Fruit fly (Drosophila melanogaster): ENCODE measurements around the gene CG9727.

The CG9727 gene

dm6 chr3R:6457055-6457391 lies 547 bp upstream of the CG9727 start, which contains the start of gene Zif (continued):
- TF ChIP-seq CG2202 (tag; optimal IDR thresholded peaks at IDR 0.05) (no peak), CG8359 (GFP tag; optimal IDR thresholded peaks at IDR 0.05; ENCODE audit: borderline replicate concordance) (no peak), al (GFP tag; IDR thresholded peaks at IDR 0.05) (peak; percentile 35; the same call in 1 of the 2 replicates), CG6254 (GFP tag; optimal IDR thresholded peaks at IDR 0.05) (no peak), cato (GFP tag; optimal IDR thresholded peaks at IDR 0.05; ENCODE audit: borderline replicate concordance) (no peak), CG2712 (tag; optimal IDR thresholded peaks at IDR 0.05) (peak; percentile 27), knrl (GFP tag; IDR thresholded peaks at IDR 0.05; ENCODE audit: partially characterized antibody) (no peak), CG9817 (tag; optimal IDR thresholded peaks at IDR 0.05) (peak; percentile 58), Sry-δ (GFP tag; optimal IDR thresholded peaks at IDR 0.05) (peak; percentile 45), CG30020 (tag; optimal IDR thresholded peaks at IDR 0.05) (peak; percentile 28), sim (GFP tag; IDR thresholded peaks at IDR 0.05) (no peak), Jarid2 (GFP tag; optimal IDR thresholded peaks at IDR 0.05) (no peak), CG10321 (GFP tag; IDR thresholded peaks at IDR 0.05) (peak; percentile 48; the same call in 1 of the 2 replicates), Dfd (GFP tag; optimal IDR thresholded peaks at IDR 0.05) (no peak), CG10543 (GFP tag; optimal IDR thresholded peaks at IDR 0.05) (no peak), CG17612 (GFP tag; IDR thresholded peaks at IDR 0.05) (no peak), Usf (GFP tag; optimal IDR thresholded peaks at IDR 0.05) (peak; percentile 20), jigr1 (GFP tag; IDR thresholded peaks at IDR 0.05) (no peak), Hr39 (optimal IDR thresholded peaks at IDR 0.05) (no peak), CG42726 (GFP tag; IDR thresholded peaks at IDR 0.05; ENCODE audit: partially characterized antibody) (no peak)

dm6 chr3R:6436643-6437042 lies 19.8 kb downstream of the CG9727 start:
- no peak for TF ChIP-seq CG7928 (GFP tag; optimal IDR thresholded peaks at IDR 0.05)
- TF ChIP-seq stwl (tag; optimal IDR thresholded peaks at IDR 0.05) = peak; percentile 98
- no peak for TF ChIP-seq crol (GFP tag; IDR thresholded peaks at IDR 0.05)
- no peak for TF ChIP-seq inv (GFP tag; IDR thresholded peaks at IDR 0.05; ENCODE audit: partially characterized antibody)
- TF ChIP-seq CG15479 (GFP tag; optimal IDR thresholded peaks at IDR 0.05) = peak; percentile 58
- TF ChIP-seq pfk (GFP tag; optimal IDR thresholded peaks at IDR 0.05) = peak; percentile 29
- TF ChIP-seq CG16813 (GFP tag; IDR thresholded peaks at IDR 0.05; ENCODE audit: partially characterized antibody) = peak; percentile 19; the same call in 1 of the 3 replicates
- TF ChIP-seq disco-r (GFP tag; optimal IDR thresholded peaks at IDR 0.05) = no peak
- TF ChIP-seq nom (GFP tag; optimal IDR thresholded peaks at IDR 0.05) = no peak
- peak; percentile 35; the same call in 1 of the 2 replicates for TF ChIP-seq bbx (GFP tag; IDR thresholded peaks at IDR 0.05; ENCODE audit: partially characterized antibody)
- no peak for TF ChIP-seq lilli (GFP tag; optimal IDR thresholded peaks at IDR 0.05)

- TF ChIP-seq onecut (GFP tag; IDR thresholded peaks at IDR 0.05) (peak; percentile 92), CG14050 (GFP tag; IDR thresholded peaks at IDR 0.05) (no peak), CG10543 (GFP tag; optimal IDR thresholded peaks at IDR 0.05) (no peak), org-1 (GFP tag; optimal IDR thresholded peaks at IDR 0.05) (no peak), vvl (GFP tag; IDR thresholded peaks at IDR 0.05) (peak; percentile 72; the same call in 1 of the 2 replicates), sqz (GFP tag; optimal IDR thresholded peaks at IDR 0.05) (peak; percentile 67), sr (GFP tag; IDR thresholded peaks at IDR 0.05) (0 out of 3 replicates have a peak, but pooled peaks have one; percentile 13)
These were observed 20.6 kb downstream of the CG9727 start for dm6 chr3R:6435761-6436318.

Data from whole organism, embryonic.